Worm (Caenorhabditis elegans): Measurements from ENCODE around the gene pafo-1.

pafo-1 gene

DNA sequence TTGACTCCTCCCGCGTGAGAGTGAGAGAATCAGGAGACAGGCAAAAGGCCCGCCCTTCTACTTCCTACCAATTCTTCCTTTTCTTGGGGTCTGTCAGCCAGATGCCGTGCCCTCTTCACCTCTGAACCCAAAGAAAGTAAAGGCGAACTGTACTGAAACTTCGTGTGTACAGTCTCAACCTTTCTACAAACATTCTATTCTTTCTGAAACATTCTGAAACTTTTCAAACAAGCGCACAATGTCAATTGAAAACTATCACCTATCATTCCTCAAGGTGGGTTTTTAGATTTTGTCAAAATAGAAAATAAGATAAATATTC lies 11.0 kb downstream of the pafo-1 start:
- TF ChIP-seq sem-4 (tag; optimal IDR thresholded peaks at IDR 0.05) (no peak), ama-1 (optimal IDR thresholded peaks at IDR 0.05) (peak; percentile 63), snpc-4 (tag; optimal IDR thresholded peaks at IDR 0.05) (no peak), nhr-23 (tag; optimal IDR thresholded peaks at IDR 0.05) (no peak), lin-13 (GFP tag; optimal IDR thresholded peaks at IDR 0.05) (no peak)

- TF ChIP-seq nhr-25 (tag; optimal IDR thresholded peaks at IDR 0.05) (peak; percentile 88), Y55F3AM.14 (GFP tag; optimal IDR thresholded peaks at IDR 0.05) (peak; percentile 61), R02D3.7 (tag; optimal IDR thresholded peaks at IDR 0.05) (no peak), sma-3 (GFP tag; optimal IDR thresholded peaks at IDR 0.05) (peak; percentile 72), ama-1 (optimal IDR thresholded peaks at IDR 0.05) (no peak), nhr-129 (tag; optimal IDR thresholded peaks at IDR 0.05) (peak; percentile 67), fos-1 (tag; optimal IDR thresholded peaks at IDR 0.05) (peak; percentile 33), lin-11 (tag; optimal IDR thresholded peaks at IDR 0.05) (no peak), ZK546.5 (tag; optimal IDR thresholded peaks at IDR 0.05) (no peak), ztf-1 (GFP tag; conservative IDR thresholded peaks at IDR 0.05) (no peak), lin-13 (GFP tag; optimal IDR thresholded peaks at IDR 0.05) (no peak), elt-3 (tag; optimal IDR thresholded peaks at IDR 0.05) (no peak), gmeb-1 (tag; optimal IDR thresholded peaks at IDR 0.05) (no peak), lsy-2 (tag; optimal IDR thresholded peaks at IDR 0.05) (no peak), sem-4 (tag; optimal IDR thresholded peaks at IDR 0.05) (peak; percentile 80), mdl-1 (tag; optimal IDR thresholded peaks at IDR 0.05) (no peak), sma-9 (GFP tag; optimal IDR thresholded peaks at IDR 0.05) (peak; percentile 87), sma-9 (tag; optimal IDR thresholded peaks at IDR 0.05) (no peak), ztf-11 (tag; optimal IDR thresholded peaks at IDR 0.05) (no peak), nhr-77 (tag; optimal IDR thresholded peaks at IDR 0.05) (no peak), nhr-6 (tag; optimal IDR thresholded peaks at IDR 0.05) (no peak), nhr-11 (tag; optimal IDR thresholded peaks at IDR 0.05) (no peak), mab-5 (tag; optimal IDR thresholded peaks at IDR 0.05) (no peak), elt-1 (tag; optimal IDR thresholded peaks at IDR 0.05) (no peak), egl-27 (tag; optimal IDR thresholded peaks at IDR 0.05) (peak; percentile 62), mbf-1 (tag; optimal IDR thresholded peaks at IDR 0.05) (no peak), blmp-1 (tag; optimal IDR thresholded peaks at IDR 0.05; ENCODE audit: insufficient read depth) (peak; percentile 100), nhr-21 (tag; optimal IDR thresholded peaks at IDR 0.05) (peak; percentile 46)
Measured at ce11 chrV:11532964-11533363, 11.5 kb downstream of the pafo-1 start.

DNA sequence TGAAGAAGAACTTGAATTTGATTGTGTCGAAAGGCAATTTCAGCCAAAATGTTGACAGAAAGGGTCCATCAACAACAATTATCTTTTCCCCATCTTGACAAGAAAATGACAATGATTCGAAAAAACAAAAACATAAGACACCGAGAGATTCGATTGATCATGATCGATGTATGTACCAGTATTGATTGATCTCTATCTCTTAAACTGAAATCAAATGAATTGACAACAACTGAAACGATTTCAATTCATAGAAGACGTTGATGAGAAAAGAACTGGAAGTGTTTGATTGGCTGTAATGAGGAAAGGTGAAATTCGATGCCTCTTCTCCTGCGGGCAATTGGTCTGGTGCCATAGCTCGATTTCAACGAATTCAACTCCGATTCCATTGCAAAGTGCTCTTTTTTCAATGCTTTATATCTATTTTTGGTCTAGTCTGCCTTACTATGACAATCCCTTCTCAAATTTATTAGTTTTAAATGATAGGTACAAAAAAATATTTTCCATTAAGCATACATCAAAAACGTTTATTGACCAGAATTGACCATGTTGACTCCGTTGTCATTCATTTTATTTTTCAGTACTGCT lies 12.0 kb downstream of the pafo-1 start:
- TF ChIP-seq elt-1 (tag; optimal IDR thresholded peaks at IDR 0.05) (no peak), nhr-6 (tag; optimal IDR thresholded peaks at IDR 0.05) (no peak), R02D3.7 (tag; optimal IDR thresholded peaks at IDR 0.05) (no peak), mab-5 (tag; optimal IDR thresholded peaks at IDR 0.05) (no peak), unc-39 (tag; optimal IDR thresholded peaks at IDR 0.05) (no peak), dmd-4 (tag; optimal IDR thresholded peaks at IDR 0.05) (no peak), nhr-23 (tag; optimal IDR thresholded peaks at IDR 0.05) (no peak), sem-4 (tag; optimal IDR thresholded peaks at IDR 0.05) (no peak), sma-3 (GFP tag; optimal IDR thresholded peaks at IDR 0.05) (no peak), lin-11 (tag; optimal IDR thresholded peaks at IDR 0.05) (no peak), nhr-21 (tag; optimal IDR thresholded peaks at IDR 0.05) (no peak)

DNA sequence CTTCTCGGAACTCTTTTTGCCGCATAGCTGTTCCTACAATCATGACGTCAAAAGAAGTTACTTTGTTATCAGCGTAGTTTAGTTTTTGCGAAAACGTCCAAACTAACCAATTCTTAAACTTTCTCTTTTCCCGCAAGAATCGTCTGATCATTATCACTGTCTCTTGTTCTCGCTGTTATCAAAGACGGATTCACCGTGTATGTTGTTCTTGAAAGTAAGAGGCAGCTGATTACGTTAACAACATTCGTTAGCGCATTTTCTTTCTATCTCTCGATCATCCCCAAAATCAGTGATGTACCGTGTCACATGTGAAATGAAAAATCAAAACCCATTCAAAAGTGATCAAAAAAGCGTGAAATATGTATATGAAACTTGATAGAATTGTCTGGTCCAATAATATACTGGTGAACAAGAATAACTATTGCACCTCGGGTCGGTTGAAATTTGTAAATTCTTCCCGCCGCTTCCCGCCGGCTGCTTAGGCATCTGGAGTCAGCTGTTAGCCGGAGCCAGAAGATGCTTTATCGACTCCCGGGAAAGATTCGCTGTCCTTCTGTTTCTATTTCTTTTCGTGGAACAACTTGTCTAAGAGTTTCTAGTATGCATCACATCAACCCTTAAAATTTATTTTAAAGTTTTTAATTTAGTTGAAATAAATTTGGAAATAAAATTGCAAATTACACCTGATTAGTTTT lies 13.1 kb downstream of the pafo-1 start:
- TF ChIP-seq skn-1 (tag; optimal IDR thresholded peaks at IDR 0.05) (no peak), lsy-2 (tag; optimal IDR thresholded peaks at IDR 0.05) (peak in 1 of 2 experiments; percentile 29), blmp-1 (tag; optimal IDR thresholded peaks at IDR 0.05; ENCODE audit: insufficient read depth) (peak; percentile 96), zag-1 (tag; optimal IDR thresholded peaks at IDR 0.05) (no peak), sma-9 (GFP tag; optimal IDR thresholded peaks at IDR 0.05) (peak; percentile 87), sma-9 (tag; optimal IDR thresholded peaks at IDR 0.05) (no peak), fos-1 (tag; optimal IDR thresholded peaks at IDR 0.05) (peak; percentile 93), nhr-25 (tag; optimal IDR thresholded peaks at IDR 0.05) (peak; percentile 50), mbf-1 (tag; optimal IDR thresholded peaks at IDR 0.05) (no peak), nhr-10 (tag; optimal IDR thresholded peaks at IDR 0.05) (no peak), nhr-21 (tag; optimal IDR thresholded peaks at IDR 0.05) (peak; percentile 56), gmeb-1 (tag; optimal IDR thresholded peaks at IDR 0.05) (peak; percentile 65), dmd-4 (tag; optimal IDR thresholded peaks at IDR 0.05) (no peak), lin-13 (GFP tag; optimal IDR thresholded peaks at IDR 0.05) (no peak), egl-27 (tag; optimal IDR thresholded peaks at IDR 0.05) (peak; percentile 19), elt-3 (tag; optimal IDR thresholded peaks at IDR 0.05) (no peak), sma-3 (GFP tag; optimal IDR thresholded peaks at IDR 0.05) (peak; percentile 43), crh-2 (tag; optimal IDR thresholded peaks at IDR 0.05) (peak; percentile 60), F13H6.1 (tag; optimal IDR thresholded peaks at IDR 0.05) (peak; percentile 7), ceh-82 (tag; optimal IDR thresholded peaks at IDR 0.05) (no peak), nhr-129 (tag; optimal IDR thresholded peaks at IDR 0.05) (peak; percentile 58)
